Fruit fly (Drosophila melanogaster): ENCODE measurements around the gene laza.

dm6 chr3L:22454368-22454767 is 6.6 kb downstream of the laza start, which contains the start of gene CG11449:
- TF ChIP-seq psq (optimal IDR thresholded peaks at IDR 0.05) = no peak
- no peak for TF ChIP-seq Sin3A (optimal IDR thresholded peaks at IDR 0.05)
- TF ChIP-seq ttk (optimal IDR thresholded peaks at IDR 0.05) = no peak
- TF ChIP-seq h (optimal IDR thresholded peaks at IDR 0.05) = no peak
- no peak for TF ChIP-seq Myc (optimal IDR thresholded peaks at IDR 0.05)

Data from Kc167 (cell line).